Worm (Caenorhabditis elegans) whole organism, mixed stage, embryonic: ENCODE measurements around the gene ZC239.22.
A peak's percentile ranks its signal among the peaks of the same experiment; 100 is the strongest.

Source experiments
- M03D4.4 ChIP-seq: sonication (generic microtip); optimal IDR thresholded peaks from 2 replicates; lab custom pipeline; 2017; ENCODE audit warnings: mild to moderate bottlenecking, missing genetic modification characterization, missing compliant biosample characterization
- bed-3 ChIP-seq: fragments of 200-800 bp; sonication (Bioruptor generic); optimal IDR thresholded peaks from 3 replicates; lab custom pipeline; 2018; ENCODE audit warnings: mild to moderate bottlenecking, missing genetic modification characterization, moderate library complexity, missing compliant biosample characterization
- blmp-1 ChIP-seq: fragments of 150-350 bp; optimal IDR thresholded peaks from 2 replicates; lab custom pipeline; 2014; ENCODE audit warnings: missing biosample characterization, missing genetic modification characterization
- ceh-39 ChIP-seq: fragments of 150-350 bp; optimal IDR thresholded peaks from 2 replicates; lab custom pipeline; 2014; ENCODE audit warnings: missing biosample characterization, missing genetic modification characterization
- ceh-43 ChIP-seq: fragments of 200-800 bp; sonication (Bioruptor generic); optimal IDR thresholded peaks from 2 replicates; lab custom pipeline; 2018; ENCODE audit warnings: mild to moderate bottlenecking, missing genetic modification characterization, moderate library complexity, missing compliant biosample characterization
- ceh-83 ChIP-seq: fragments of 200-800 bp; sonication (Bioruptor generic); optimal IDR thresholded peaks from 2 replicates; lab custom pipeline; 2018; ENCODE audit warnings: mild to moderate bottlenecking, missing genetic modification characterization, missing compliant biosample characterization
- ces-1 ChIP-seq: fragments of 150-350 bp; optimal IDR thresholded peaks from 2 replicates; lab custom pipeline; 2014; ENCODE audit warnings: missing biosample characterization, missing genetic modification reagents, missing genetic modification characterization
- elt-1 ChIP-seq: sonication (generic microtip); optimal IDR thresholded peaks from 2 replicates; lab custom pipeline; 2017; ENCODE audit warnings: missing genetic modification characterization, mild to moderate bottlenecking, missing compliant biosample characterization, antibody characterized with exemption, moderate library complexity, borderline replicate concordance; ENCODE audit not compliant: insufficient read depth
- elt-3 ChIP-seq: fragments of 150-350 bp; optimal IDR thresholded peaks from 2 replicates; lab custom pipeline; 2014; ENCODE audit warnings: missing biosample characterization, missing genetic modification characterization
- flh-1 ChIP-seq: fragments of 200-800 bp; sonication (Bioruptor generic); optimal IDR thresholded peaks from 2 replicates; lab custom pipeline; 2018; ENCODE audit warnings: mild to moderate bottlenecking, missing genetic modification characterization, moderate library complexity, missing compliant biosample characterization
- ham-2 ChIP-seq: fragments of 200-800 bp; sonication (Bioruptor generic); optimal IDR thresholded peaks from 2 replicates; lab custom pipeline; 2018; ENCODE audit warnings: mild to moderate bottlenecking, missing genetic modification characterization, missing compliant biosample characterization
- hlh-1 ChIP-seq: fragments of 150-350 bp; optimal IDR thresholded peaks from 2 replicates; lab custom pipeline; 2014; ENCODE audit warnings: missing biosample characterization, missing genetic modification reagents, missing genetic modification characterization
- lin-13 ChIP-seq: fragments of 150-350 bp; optimal IDR thresholded peaks from 2 replicates; lab custom pipeline; 2014; ENCODE audit warnings: missing biosample characterization, missing genetic modification characterization
- lin-32 ChIP-seq: fragments of 200-800 bp; sonication (Bioruptor generic); optimal IDR thresholded peaks from 2 replicates; lab custom pipeline; 2018; ENCODE audit warnings: mild to moderate bottlenecking, missing genetic modification characterization, missing compliant biosample characterization
- lsy-2 ChIP-seq: fragments of 150-350 bp; optimal IDR thresholded peaks from 2 replicates; lab custom pipeline; 2014; ENCODE audit warnings: missing biosample characterization, missing genetic modification characterization
- mab-5 ChIP-seq: fragments of 150-350 bp; optimal IDR thresholded peaks from 2 replicates; lab custom pipeline; 2014; ENCODE audit warnings: missing biosample characterization, missing genetic modification characterization
- mep-1 ChIP-seq: fragments of 150-350 bp; optimal IDR thresholded peaks from 2 replicates; lab custom pipeline; 2017; ENCODE audit warnings: missing biosample characterization, missing genetic modification reagents, missing genetic modification characterization, inconsistent platforms
- mls-2 ChIP-seq: sonication (generic microtip); optimal IDR thresholded peaks from 2 replicates; lab custom pipeline; 2016; ENCODE audit warnings: mild to moderate bottlenecking, missing genetic modification characterization, moderate library complexity, missing compliant biosample characterization
- nhr-12 ChIP-seq: fragments of 150-350 bp; optimal IDR thresholded peaks from 2 replicates; lab custom pipeline; 2014; ENCODE audit warnings: missing biosample characterization, missing genetic modification characterization
- nhr-2 ChIP-seq: fragments of 150-350 bp; optimal IDR thresholded peaks from 2 replicates; lab custom pipeline; 2014; ENCODE audit warnings: missing biosample characterization, missing genetic modification characterization
- nhr-237 ChIP-seq: fragments of 150-350 bp; optimal IDR thresholded peaks from 2 replicates; lab custom pipeline; 2014; ENCODE audit warnings: missing biosample characterization, missing genetic modification characterization
- nhr-76 ChIP-seq: sonication (generic microtip); optimal IDR thresholded peaks from 2 replicates; lab custom pipeline; 2017; ENCODE audit warnings: missing biosample characterization, missing genetic modification characterization
- pha-4 ChIP-seq: fragments of 150-350 bp; optimal IDR thresholded peaks from 2 replicates; lab custom pipeline; 2018; ENCODE audit warnings: missing biosample characterization, missing genetic modification reagents, missing genetic modification characterization
- sem-2 ChIP-seq: fragments of 200-800 bp; sonication (Bioruptor generic); optimal IDR thresholded peaks from 2 replicates; lab custom pipeline; 2018; ENCODE audit warnings: mild to moderate bottlenecking, missing genetic modification characterization, missing compliant biosample characterization
- snpc-4 ChIP-seq: fragments of 150-350 bp; optimal IDR thresholded peaks from 2 replicates; lab custom pipeline; 2014; ENCODE audit warnings: missing biosample characterization, missing genetic modification characterization
- sptf-1 ChIP-seq: sonication (generic microtip); optimal IDR thresholded peaks from 2 replicates; lab custom pipeline; 2017; ENCODE audit warnings: mild to moderate bottlenecking, missing genetic modification characterization, moderate library complexity, missing compliant biosample characterization
- tbx-8 ChIP-seq: fragments of 200-800 bp; sonication (Bioruptor generic); optimal IDR thresholded peaks from 2 replicates; lab custom pipeline; 2018; ENCODE audit warnings: mild to moderate bottlenecking, missing genetic modification characterization, moderate library complexity, missing compliant biosample characterization
- unc-120 ChIP-seq: sonication (generic microtip); optimal IDR thresholded peaks from 2 replicates; lab custom pipeline; 2017; ENCODE audit warnings: missing genetic modification characterization, missing compliant biosample characterization; ENCODE audit not compliant: poor library complexity, severe bottlenecking
- unc-62 ChIP-seq: fragments of 150-350 bp; optimal IDR thresholded peaks from 2 replicates; lab custom pipeline; 2014; ENCODE audit warnings: missing biosample characterization, missing genetic modification reagents, missing genetic modification characterization
- zip-8 ChIP-seq: fragments of 150-350 bp; optimal IDR thresholded peaks from 2 replicates; lab custom pipeline; 2014; ENCODE audit warnings: missing biosample characterization, missing genetic modification characterization
- ztf-11 ChIP-seq: fragments of 150-350 bp; optimal IDR thresholded peaks from 2 replicates; lab custom pipeline; 2014; ENCODE audit warnings: missing biosample characterization, missing genetic modification characterization

ZC239.22 gene

DNA sequence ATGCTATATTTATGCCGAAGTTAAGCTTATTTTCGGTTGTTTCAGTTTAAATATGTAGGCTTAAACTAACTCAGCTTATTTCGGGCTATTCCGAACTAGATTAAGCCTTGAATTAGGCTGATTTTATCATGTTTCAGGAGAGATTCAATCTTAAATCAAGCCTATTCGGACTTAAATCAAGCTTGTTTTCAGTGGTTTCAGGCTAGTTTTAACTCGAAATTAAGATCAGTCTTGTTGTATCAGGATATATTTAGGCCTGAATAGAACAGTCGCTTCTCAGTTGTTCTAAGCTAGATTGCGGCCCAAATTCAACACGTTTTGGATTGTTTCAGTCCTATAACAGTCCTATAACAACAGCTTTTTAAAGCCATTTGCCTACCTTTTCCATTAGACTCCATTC is 31.2 kb upstream of the ZC239.22 start:
- TF ChIP-seq nhr-76 (tag; lab: Kevin White, UChicago) (no peak), tbx-8 (GFP tag; lab: Kevin White, UChicago) (no peak), lin-13 (tag; lab: Kevin White, UChicago) (no peak), M03D4.4 (no peak), nhr-2 (tag; lab: Kevin White, UChicago) (no peak), unc-62 (GFP tag; lab: Kevin White, UChicago) (no peak), snpc-4 (tag; lab: Kevin White, UChicago) (no peak), sem-2 (GFP tag; lab: Kevin White, UChicago) (no peak)

DNA sequence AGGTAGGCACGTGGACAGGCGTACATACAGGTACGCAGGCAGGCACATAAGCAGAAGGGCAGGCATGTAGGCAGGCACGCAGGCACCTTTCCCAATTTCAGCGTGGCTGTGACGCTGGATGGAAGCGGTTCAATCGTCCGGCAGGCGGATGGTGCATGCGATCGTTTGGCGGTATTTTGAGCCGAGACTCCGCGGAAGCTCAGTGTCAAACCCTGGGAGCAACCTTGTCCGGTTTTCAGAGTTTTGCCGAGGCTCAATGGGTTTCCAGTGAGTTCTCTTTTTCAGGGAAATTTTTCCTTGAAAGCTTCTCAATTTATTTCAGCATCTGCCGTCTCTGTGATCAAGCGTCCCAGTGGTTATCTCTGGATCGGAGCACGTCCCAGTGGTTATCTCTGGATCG is 29.6 kb upstream of the ZC239.22 start:
- TF ChIP-seq hlh-1 (tag; lab: Kevin White, UChicago) (no peak), lsy-2 (tag; lab: Kevin White, UChicago) (no peak), ztf-11 (tag; lab: Kevin White, UChicago) (no peak)

ce11 chrII:3249406-3249805 is 28.8 kb upstream of the ZC239.22 start, which contains the start of gene clec-124:
Gene clec-124 (plus strand): TSS chrII:3249706.
- TF ChIP-seq tbx-8 (GFP tag; lab: Kevin White, UChicago): no peak
- no peak for TF ChIP-seq nhr-12 (tag; lab: Kevin White, UChicago)
- no peak for TF ChIP-seq sptf-1 (tag; lab: Kevin White, UChicago)
- TF ChIP-seq lin-32 (GFP tag; lab: Kevin White, UChicago): no peak
- no peak for TF ChIP-seq hlh-1 (tag; lab: Kevin White, UChicago)
- no peak for TF ChIP-seq pha-4 (tag; lab: Kevin White, UChicago)
- TF ChIP-seq mab-5 (tag; lab: Kevin White, UChicago): no peak
- TF ChIP-seq elt-1 (tag; lab: Kevin White, UChicago): no peak
- no peak for TF ChIP-seq ceh-39 (tag; lab: Kevin White, UChicago)
- no peak for TF ChIP-seq unc-62 (GFP tag; lab: Kevin White, UChicago)
- TF ChIP-seq zip-8 (tag; lab: Kevin White, UChicago): no peak

DNA sequence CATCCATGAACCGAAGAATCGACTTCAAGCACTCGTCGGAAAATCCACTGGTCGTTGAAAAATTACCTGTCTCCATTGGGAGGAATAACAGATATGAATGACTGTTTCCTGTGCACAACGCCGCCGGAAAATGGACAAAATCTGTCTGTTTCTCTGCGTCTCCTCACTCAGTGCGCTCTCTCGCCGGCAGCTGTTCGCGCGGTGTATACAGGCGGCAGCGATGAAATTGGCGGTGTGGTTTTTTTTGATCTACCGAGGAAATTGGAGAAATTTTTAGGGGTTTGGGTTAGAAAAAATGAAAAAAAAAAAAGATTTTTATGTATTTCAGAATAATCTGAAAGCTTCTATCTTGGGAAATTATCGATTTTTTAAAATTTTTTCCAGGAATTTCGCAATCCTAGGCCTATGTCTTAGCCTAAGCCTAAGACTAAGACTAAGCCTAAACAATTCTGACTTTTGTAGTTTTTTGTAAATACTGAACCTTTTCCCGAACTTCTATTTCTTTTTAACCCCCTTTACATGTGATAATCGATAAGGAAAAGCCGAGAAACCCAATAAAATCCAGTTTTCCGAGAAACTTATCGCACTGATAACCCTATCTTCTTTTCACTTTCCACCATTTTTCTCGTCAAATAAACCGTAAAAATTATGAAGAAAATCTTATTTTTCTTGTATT is 27.6 kb upstream of the ZC239.22 start, which contains the start of the genes fbxc-50 and C17F4.2:
TSS of gene fbxc-50 (minus strand) at position 81 of the 676 bp plus-strand sequence.
TSS of gene C17F4.2 (plus strand) at position 626 of the 676 bp plus-strand sequence.
- TF ChIP-seq hlh-1 (tag; lab: Kevin White, UChicago) (peak; percentile 35), nhr-12 (tag; lab: Kevin White, UChicago) (no peak)

- TF ChIP-seq ztf-11 (tag; lab: Kevin White, UChicago): no peak
- no peak for TF ChIP-seq mls-2
- no peak for TF ChIP-seq ces-1 (GFP tag; lab: Kevin White, UChicago)
- TF ChIP-seq unc-120 (tag; lab: Kevin White, UChicago): no peak
- no peak for TF ChIP-seq mep-1 (tag; lab: Kevin White, UChicago)
- no peak for TF ChIP-seq nhr-237
- TF ChIP-seq flh-1 (GFP tag; lab: Kevin White, UChicago): no peak
- TF ChIP-seq elt-1 (tag; lab: Kevin White, UChicago): no peak
- TF ChIP-seq elt-3: no peak
- TF ChIP-seq sptf-1 (tag; lab: Kevin White, UChicago): no peak
- no peak for TF ChIP-seq ham-2 (GFP tag; lab: Kevin White, UChicago)
- TF ChIP-seq hlh-1 (tag; lab: Kevin White, UChicago): no peak
- TF ChIP-seq nhr-76 (tag; lab: Kevin White, UChicago): no peak
- no peak for TF ChIP-seq sem-2 (GFP tag; lab: Kevin White, UChicago)
- TF ChIP-seq, all 35 proteins: peak for 0
Observed at ce11 chrII:3247556-3247955, 26.9 kb upstream of the ZC239.22 start.

- TF ChIP-seq unc-120 (tag; lab: Kevin White, UChicago): no peak
- TF ChIP-seq blmp-1: no peak
- TF ChIP-seq flh-1 (GFP tag; lab: Kevin White, UChicago): no peak
- TF ChIP-seq sem-2 (GFP tag; lab: Kevin White, UChicago): no peak
- TF ChIP-seq ztf-11 (tag; lab: Kevin White, UChicago): no peak
- TF ChIP-seq snpc-4 (tag; lab: Kevin White, UChicago): no peak
- no peak for TF ChIP-seq nhr-76 (tag; lab: Kevin White, UChicago)
- no peak for TF ChIP-seq mep-1 (tag; lab: Kevin White, UChicago)
- no peak for TF ChIP-seq M03D4.4
- TF ChIP-seq bed-3 (GFP tag; lab: Kevin White, UChicago): no peak
- TF ChIP-seq ceh-43 (GFP tag; lab: Kevin White, UChicago): no peak
- TF ChIP-seq ceh-39 (tag; lab: Kevin White, UChicago): no peak
- TF ChIP-seq mab-5 (tag; lab: Kevin White, UChicago): no peak
- no peak for TF ChIP-seq elt-1 (tag; lab: Kevin White, UChicago)
- no peak for TF ChIP-seq ceh-83 (GFP tag; lab: Kevin White, UChicago)
Observed at ce11 chrII:3245836-3246235, 25.2 kb upstream of the ZC239.22 start, which contains the start of gene C17F4.7. Gene C17F4.7 (minus strand): TSS chrII:3246015.
